Worm (Caenorhabditis elegans): ENCODE data around the gene W06E11.1.

DNA sequence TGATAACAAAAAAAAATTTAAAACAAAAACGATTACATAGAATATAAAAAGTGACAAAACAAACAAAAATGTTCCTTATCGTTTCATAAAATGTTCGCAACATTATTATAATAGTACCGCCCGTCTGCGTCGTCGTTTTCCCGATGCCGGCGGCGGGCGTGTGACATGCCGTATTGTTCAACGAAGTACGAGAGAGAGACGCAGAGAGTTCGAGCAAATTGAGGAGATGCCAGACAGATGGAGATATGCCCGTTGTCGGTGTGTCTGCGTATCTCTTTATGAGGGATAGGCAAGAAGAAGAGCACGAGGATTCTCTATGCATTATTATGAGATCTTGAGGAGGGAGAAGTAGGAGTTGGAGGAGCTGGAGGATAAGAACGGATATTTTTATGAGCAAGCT lies 18.1 kb upstream of the W06E11.1 start:
- peak; percentile 91 for TF ChIP-seq cog-1 (tag; optimal IDR thresholded peaks at IDR 0.05)
- TF ChIP-seq flt-1 (GFP tag; IDR thresholded peaks at IDR 0.05): peak; percentile 65; the same call in 1 of the 2 replicates
- no peak for TF ChIP-seq ztf-29 (GFP tag; IDR thresholded peaks at IDR 0.05)
- TF ChIP-seq ref-1 (GFP tag; conservative IDR thresholded peaks at IDR 0.05): no peak
- no peak for TF ChIP-seq med-1 (GFP tag; optimal IDR thresholded peaks at IDR 0.05; ENCODE audit: insufficient read depth)
- TF ChIP-seq klf-2 (GFP tag; conservative IDR thresholded peaks at IDR 0.05): no peak
- TF ChIP-seq ztf-23 (GFP tag; IDR thresholded peaks at IDR 0.05): peak; percentile 45; the same call in 1 of the 2 replicates
- no peak for TF ChIP-seq T22C8.4 (GFP tag; IDR thresholded peaks at IDR 0.05)
- no peak for TF ChIP-seq tab-1 (GFP tag; IDR thresholded peaks at IDR 0.05)

All from whole organism, midembryonic.